Worm (Caenorhabditis elegans) whole organism, mixed stage, embryonic: ENCODE results near the gene srh-245.

ENCODE experiments used
- ceh-83 ChIP-seq: fragments of 200-800 bp; sonication (Bioruptor generic); optimal IDR thresholded peaks from 2 replicates; lab custom pipeline; 2018; ENCODE audit warnings: mild to moderate bottlenecking, missing genetic modification characterization, missing compliant biosample characterization
- lsy-2 ChIP-seq: fragments of 150-350 bp; optimal IDR thresholded peaks from 2 replicates; lab custom pipeline; 2014; ENCODE audit warnings: missing biosample characterization, missing genetic modification characterization
- nhr-12 ChIP-seq: fragments of 150-350 bp; optimal IDR thresholded peaks from 2 replicates; lab custom pipeline; 2014; ENCODE audit warnings: missing biosample characterization, missing genetic modification characterization
- nhr-237 ChIP-seq: fragments of 150-350 bp; optimal IDR thresholded peaks from 2 replicates; lab custom pipeline; 2014; ENCODE audit warnings: missing biosample characterization, missing genetic modification characterization
- nhr-76 ChIP-seq: sonication (generic microtip); optimal IDR thresholded peaks from 2 replicates; lab custom pipeline; 2017; ENCODE audit warnings: missing biosample characterization, missing genetic modification characterization
- sptf-1 ChIP-seq: sonication (generic microtip); optimal IDR thresholded peaks from 2 replicates; lab custom pipeline; 2017; ENCODE audit warnings: mild to moderate bottlenecking, missing genetic modification characterization, moderate library complexity, missing compliant biosample characterization
- ztf-11 ChIP-seq: fragments of 150-350 bp; optimal IDR thresholded peaks from 2 replicates; lab custom pipeline; 2014; ENCODE audit warnings: missing biosample characterization, missing genetic modification characterization

ce11 chrV:671342-671741 is 15.6 kb upstream of the srh-245 start, which contains the start of gene sru-24:
- no peak for TF ChIP-seq sptf-1 (tag; lab: Kevin White, UChicago)
- no peak for TF ChIP-seq ztf-11 (tag; lab: Kevin White, UChicago)
- no peak for TF ChIP-seq nhr-76
- TF ChIP-seq nhr-237, result no peak
- no peak for TF ChIP-seq lsy-2 (tag; lab: Kevin White, UChicago)
- no peak for TF ChIP-seq ceh-83 (GFP tag; lab: Kevin White, UChicago)
- TF ChIP-seq nhr-12 (tag; lab: Kevin White, UChicago), result no peak
